Worm (Caenorhabditis elegans) whole organism, late embryonic: ENCODE data around the gene paqr-2.

Experiments
- C08G9.2 ChIP-seq: sonication (generic microtip); optimal IDR thresholded peaks from 2 replicates; lab custom pipeline; 2016; ENCODE audit warnings: mild to moderate bottlenecking, missing genetic modification characterization, moderate library complexity, missing compliant biosample characterization
- K09A11.1 ChIP-seq: sonication (generic microtip); optimal IDR thresholded peaks from 2 replicates; lab custom pipeline; 2017; ENCODE audit warnings: antibody characterized with exemption, mild to moderate bottlenecking, missing genetic modification characterization, missing compliant biosample characterization; ENCODE audit not compliant: insufficient read depth
- ceh-2 ChIP-seq: sonication (generic microtip); optimal IDR thresholded peaks from 2 replicates; lab custom pipeline; 2016; ENCODE audit warnings: missing genotype, missing genetic modification characterization, missing compliant biosample characterization
- ceh-22 ChIP-seq: sonication (generic microtip); optimal IDR thresholded peaks from 2 replicates; lab custom pipeline; 2017; ENCODE audit warnings: missing biosample characterization, missing genetic modification characterization
- ceh-24 ChIP-seq: sonication (generic microtip); optimal IDR thresholded peaks from 2 replicates; lab custom pipeline; 2016; ENCODE audit warnings: mild to moderate bottlenecking, missing genetic modification characterization, missing compliant biosample characterization
- ceh-30 ChIP-seq: fragments of 150-350 bp; optimal IDR thresholded peaks from 2 replicates; lab custom pipeline; 2014; ENCODE audit warnings: missing biosample characterization, missing genetic modification characterization
- ceh-31 ChIP-seq: sonication (generic microtip); optimal IDR thresholded peaks from 2 replicates; lab custom pipeline; 2016; ENCODE audit warnings: missing genetic modification characterization, missing compliant biosample characterization
- ceh-45 ChIP-seq: fragments of 200-800 bp; sonication (Bioruptor generic); IDR thresholded peaks from 2 replicates; pipeline ENCODE4 v1.3.6; 2022; ENCODE audit warnings: missing genetic modification reagents, missing genetic modification characterization, missing compliant biosample characterization
- ceh-48 ChIP-seq: sonication (generic microtip); optimal IDR thresholded peaks from 2 replicates; lab custom pipeline; 2016; ENCODE audit warnings: missing genetic modification characterization, inconsistent platforms, missing compliant biosample characterization
- ceh-6 ChIP-seq: fragments of 200-800 bp; sonication (Bioruptor generic); optimal IDR thresholded peaks from 2 replicates; lab custom pipeline; 2018; ENCODE audit warnings: mild to moderate bottlenecking, missing genetic modification characterization, missing compliant biosample characterization
- ceh-9 ChIP-seq: sonication (generic microtip); optimal IDR thresholded peaks from 2 replicates; lab custom pipeline; 2016; ENCODE audit warnings: mild to moderate bottlenecking, missing genetic modification characterization, inconsistent platforms, missing compliant biosample characterization
- che-1 ChIP-seq: sonication (generic microtip); optimal IDR thresholded peaks from 2 replicates; lab custom pipeline; 2016; ENCODE audit warnings: mild to moderate bottlenecking, missing genetic modification characterization, missing compliant biosample characterization
- dmd-4 ChIP-seq: sonication (generic microtip); optimal IDR thresholded peaks from 2 replicates; lab custom pipeline; 2016; ENCODE audit warnings: borderline replicate concordance, missing genetic modification characterization, missing compliant biosample characterization
- elt-2 ChIP-seq: sonication (generic microtip); optimal IDR thresholded peaks from 2 replicates; lab custom pipeline; 2016; ENCODE audit warnings: missing genetic modification reagents, missing genetic modification characterization, missing compliant biosample characterization
- elt-4 ChIP-seq: sonication (generic microtip); optimal IDR thresholded peaks from 2 replicates; lab custom pipeline; 2016; ENCODE audit warnings: missing genetic modification characterization, missing compliant biosample characterization
- ets-4 ChIP-seq: sonication (generic microtip); optimal IDR thresholded peaks from 2 replicates; lab custom pipeline; 2016; ENCODE audit warnings: missing genetic modification characterization, missing compliant biosample characterization
- eyg-1 ChIP-seq: sonication (generic microtip); optimal IDR thresholded peaks from 2 replicates; lab custom pipeline; 2016; ENCODE audit warnings: missing genotype, missing genetic modification characterization, missing compliant biosample characterization
- fax-1 ChIP-seq: sonication (generic microtip); optimal IDR thresholded peaks from 2 replicates; lab custom pipeline; 2016; ENCODE audit warnings: missing genotype, missing genetic modification characterization, missing compliant biosample characterization
- gmeb-2 ChIP-seq: sonication (generic microtip); optimal IDR thresholded peaks from 2 replicates; lab custom pipeline; 2016; ENCODE audit warnings: missing genetic modification characterization, inconsistent platforms, missing compliant biosample characterization
- hlh-15 ChIP-seq: sonication (generic microtip); optimal IDR thresholded peaks from 2 replicates; lab custom pipeline; 2016; ENCODE audit warnings: missing genetic modification characterization, missing compliant biosample characterization
- hlh-30 ChIP-seq: sonication (generic microtip); optimal IDR thresholded peaks from 2 replicates; lab custom pipeline; 2017; ENCODE audit warnings: antibody characterized with exemption, missing genetic modification characterization, missing compliant biosample characterization; ENCODE audit not compliant: insufficient read depth
- hlh-8 ChIP-seq: sonication (generic microtip); optimal IDR thresholded peaks from 2 replicates; lab custom pipeline; 2016; ENCODE audit warnings: missing genotype, missing genetic modification characterization, missing compliant biosample characterization
- lin-11 ChIP-seq: fragments of 200-800 bp; sonication (Bioruptor generic); optimal IDR thresholded peaks from 2 replicates; lab custom pipeline; 2018; ENCODE audit warnings: mild to moderate bottlenecking, missing genetic modification characterization, missing compliant biosample characterization
- nhr-232 ChIP-seq: sonication (generic microtip); optimal IDR thresholded peaks from 2 replicates; lab custom pipeline; 2016; ENCODE audit warnings: missing genetic modification characterization, missing compliant biosample characterization
- npax-4 ChIP-seq: sonication (generic microtip); optimal IDR thresholded peaks from 2 replicates; lab custom pipeline; 2016; ENCODE audit warnings: missing genetic modification characterization, missing compliant biosample characterization
- pat-9 ChIP-seq: fragments of 200-800 bp; sonication (Bioruptor generic); optimal IDR thresholded peaks from 2 replicates; lab custom pipeline; 2018; ENCODE audit warnings: mild to moderate bottlenecking, missing genetic modification characterization, moderate library complexity, missing compliant biosample characterization
- pqm-1 ChIP-seq: sonication (generic microtip); optimal IDR thresholded peaks from 2 replicates; lab custom pipeline; 2016; ENCODE audit warnings: missing genetic modification characterization, missing compliant biosample characterization
- pros-1 ChIP-seq: fragments of 150-350 bp; optimal IDR thresholded peaks from 2 replicates; lab custom pipeline; 2014; ENCODE audit warnings: missing biosample characterization, missing genetic modification reagents, missing genetic modification characterization
- syd-9 ChIP-seq: sonication (generic microtip); optimal IDR thresholded peaks from 2 replicates; lab custom pipeline; 2016; ENCODE audit warnings: mild to moderate bottlenecking, missing genetic modification characterization, moderate library complexity, missing compliant biosample characterization
- tbx-7 ChIP-seq: sonication (generic microtip); optimal IDR thresholded peaks from 2 replicates; lab custom pipeline; 2016; ENCODE audit warnings: missing genotype, missing genetic modification characterization, missing compliant biosample characterization
- ttx-3 ChIP-seq: sonication (generic microtip); optimal IDR thresholded peaks from 2 replicates; lab custom pipeline; 2016; ENCODE audit warnings: missing genetic modification reagents, missing genetic modification characterization, missing compliant biosample characterization
- unc-3 ChIP-seq, 2 experiments: fragments of 200-800 bp in 1 of 2; sonication (Bioruptor generic) in 1 of 2; sonication (generic microtip) in 1 of 2; conservative IDR thresholded peaks in 1 of 2; optimal IDR thresholded peaks in 1 of 2; 2 replicates each; pipeline versions ENCODE4 v1.3.6 to Lab custom; 2016 to 2022; ENCODE audit warnings: missing compliant biosample characterization in 2 of 2, missing genetic modification characterization in 2 of 2, missing genetic modification reagents in 1 of 2
- unc-42 ChIP-seq: sonication (generic microtip); optimal IDR thresholded peaks from 2 replicates; lab custom pipeline; 2016; ENCODE audit warnings: missing genotype, missing genetic modification characterization, missing compliant biosample characterization
- unc-55 ChIP-seq: sonication (generic microtip); optimal IDR thresholded peaks from 2 replicates; lab custom pipeline; 2017; ENCODE audit warnings: missing biosample characterization, missing genetic modification reagents, missing genetic modification characterization
- unc-86 ChIP-seq: sonication (generic microtip); optimal IDR thresholded peaks from 2 replicates; lab custom pipeline; 2016; ENCODE audit warnings: missing genetic modification characterization, missing compliant biosample characterization
- zip-5 ChIP-seq: sonication (generic microtip); optimal IDR thresholded peaks from 2 replicates; lab custom pipeline; 2016; ENCODE audit warnings: missing genetic modification characterization, missing compliant biosample characterization

The paqr-2 gene

ce11 chrIII:5371226-5371926 is 8.4 kb downstream of the paqr-2 start, which contains the start of gene szy-2:
Gene szy-2 (minus strand): TSS chrIII:5371276.
- TF ChIP-seq C08G9.2 (tag; lab: Kevin White, UChicago) (no peak), ets-4 (tag; lab: Kevin White, UChicago) (no peak), dmd-4 (no peak), ttx-3 (tag; lab: Kevin White, UChicago) (no peak), pat-9 (tag; lab: Kevin White, UChicago) (no peak), ceh-48 (tag; lab: Kevin White, UChicago) (no peak), pros-1 (tag; lab: Kevin White, UChicago) (no peak), hlh-30 (tag; lab: Kevin White, UChicago) (no peak)

DNA sequence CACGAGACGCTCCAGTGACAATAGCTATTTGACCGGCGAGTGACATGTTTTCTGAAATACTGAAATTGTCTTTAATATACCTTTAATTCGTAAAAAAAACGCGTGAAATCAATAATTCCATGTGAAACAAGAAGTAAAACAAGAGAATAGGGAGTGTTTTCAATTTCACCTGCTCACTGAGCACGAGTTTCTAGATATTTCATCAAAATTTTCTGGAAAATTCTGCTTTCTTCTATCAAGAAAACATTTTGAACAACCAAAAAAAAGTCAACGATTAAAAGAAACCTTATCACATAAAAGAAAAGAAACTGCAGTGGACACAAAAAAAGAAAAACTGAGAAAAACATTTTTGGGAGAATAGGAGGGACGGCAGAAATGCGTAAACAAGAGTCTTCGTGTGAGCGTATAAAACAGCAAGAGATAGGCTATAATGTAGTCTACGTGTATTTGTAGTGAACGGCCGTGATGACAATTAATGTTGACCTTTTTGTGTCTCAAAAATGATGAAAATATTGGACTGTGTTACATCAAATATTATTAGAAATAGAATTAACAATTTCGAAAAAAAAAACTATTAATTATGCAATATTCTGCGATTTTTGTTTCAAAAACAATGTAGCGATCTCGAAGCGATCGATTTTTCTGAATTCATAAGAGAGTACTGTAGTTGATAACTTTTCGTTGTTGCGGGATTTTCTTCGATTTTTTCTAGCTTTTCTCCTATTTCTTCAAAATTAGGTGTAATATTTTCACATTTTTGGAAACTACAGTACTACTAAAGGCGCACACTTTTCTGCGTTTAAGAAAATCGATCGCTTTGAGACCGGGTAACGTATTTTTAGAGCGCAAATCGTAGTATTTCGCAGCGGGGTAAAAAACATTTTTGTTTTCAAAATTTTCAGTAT is 11.5 kb downstream of the paqr-2 start, which contains the start of gene dhs-9:
TSS of gene dhs-9 (minus strand) at position 51 of the 905 bp plus-strand sequence.
- TF ChIP-seq pqm-1 (tag; lab: Kevin White, UChicago) = no peak
- TF ChIP-seq K09A11.1 = no peak
- no peak for TF ChIP-seq unc-42 (tag; lab: Kevin White, UChicago)
- no peak for TF ChIP-seq ceh-9 (tag; lab: Kevin White, UChicago)
- no peak for TF ChIP-seq che-1 (tag; lab: Kevin White, UChicago)
- TF ChIP-seq unc-86 = no peak
- no peak for TF ChIP-seq ceh-30
- TF ChIP-seq dmd-4 = no peak
- TF ChIP-seq ceh-6 = no peak
- no peak for TF ChIP-seq unc-55
- TF ChIP-seq ttx-3 (tag; lab: Kevin White, UChicago) = no peak
- TF ChIP-seq unc-3 (GFP tag; conservative IDR thresholded peaks at IDR 0.05; lab: Robert Waterston, UW) = no peak
- no peak for TF ChIP-seq unc-3 (tag; optimal IDR thresholded peaks at IDR 0.05; lab: Kevin White, UChicago)
- TF ChIP-seq eyg-1 (tag; lab: Kevin White, UChicago) = no peak
- TF ChIP-seq zip-5 = no peak
- no peak for TF ChIP-seq elt-2 (tag; lab: Kevin White, UChicago)
- no peak for TF ChIP-seq tbx-7 (tag; lab: Kevin White, UChicago)
- TF ChIP-seq ceh-24 (tag; lab: Kevin White, UChicago) = no peak
- no peak for TF ChIP-seq lin-11 (tag; lab: Kevin White, UChicago)
- TF ChIP-seq gmeb-2 (tag; lab: Kevin White, UChicago) = no peak

ce11 chrIII:5361909-5362308 is 17.8 kb downstream of the paqr-2 start, which contains the start of gene Y32H12A.1:
Gene Y32H12A.1 (plus strand): TSS chrIII:5362209.
- TF ChIP-seq che-1 (tag; lab: Kevin White, UChicago) = no peak
- no peak for TF ChIP-seq gmeb-2 (tag; lab: Kevin White, UChicago)
- no peak for TF ChIP-seq elt-4 (tag; lab: Kevin White, UChicago)
- no peak for TF ChIP-seq hlh-8 (tag; lab: Kevin White, UChicago)
- TF ChIP-seq npax-4 (tag; lab: Kevin White, UChicago) = no peak
- no peak for TF ChIP-seq fax-1
- no peak for TF ChIP-seq C08G9.2 (tag; lab: Kevin White, UChicago)
- TF ChIP-seq syd-9 (tag; lab: Kevin White, UChicago) = no peak
- no peak for TF ChIP-seq hlh-15
- no peak for TF ChIP-seq ceh-31
- TF ChIP-seq ceh-22 (tag; lab: Kevin White, UChicago) = no peak
- no peak for TF ChIP-seq unc-3 (GFP tag; conservative IDR thresholded peaks at IDR 0.05; lab: Robert Waterston, UW)
- TF ChIP-seq unc-3 (tag; optimal IDR thresholded peaks at IDR 0.05; lab: Kevin White, UChicago) = no peak
- no peak for TF ChIP-seq nhr-232 (tag; lab: Kevin White, UChicago)
- TF ChIP-seq ets-4 (tag; lab: Kevin White, UChicago) = no peak
- TF ChIP-seq ceh-2 (tag; lab: Kevin White, UChicago) = no peak
- no peak for TF ChIP-seq hlh-30 (tag; lab: Kevin White, UChicago)
- no peak for TF ChIP-seq ceh-45
